Worm (Caenorhabditis elegans) whole organism, L1 larva: ENCODE data around the gene C32D5.10.
A peak's percentile ranks its signal among the peaks of the same experiment; 100 is the strongest.

Experiments
- C04F5.9 ChIP-seq: sonication (generic microtip); optimal IDR thresholded peaks from 2 replicates; lab custom pipeline; 2016; ENCODE audit warnings: missing genetic modification characterization, missing compliant biosample characterization
- C16A3.4 ChIP-seq: fragments of 150-350 bp; optimal IDR thresholded peaks from 2 replicates; lab custom pipeline; 2014; ENCODE audit warnings: missing biosample characterization, missing genetic modification characterization
- F16B12.6 ChIP-seq: fragments of 150-350 bp; optimal IDR thresholded peaks from 2 replicates; lab custom pipeline; 2014; ENCODE audit warnings: missing biosample characterization, missing genetic modification characterization
- aha-1 ChIP-seq: fragments of 150-350 bp; optimal IDR thresholded peaks from 2 replicates; lab custom pipeline; 2014; ENCODE audit warnings: missing biosample characterization, missing genetic modification characterization
- aly-2 ChIP-seq: fragments of 150-350 bp; optimal IDR thresholded peaks from 2 replicates; lab custom pipeline; 2014; ENCODE audit warnings: missing biosample characterization, missing genetic modification characterization
- ama-1 ChIP-seq: fragments of 150-350 bp; optimal IDR thresholded peaks from 2 replicates; lab custom pipeline; 2014
- ceh-63 ChIP-seq: fragments of 200-800 bp; sonication (Bioruptor generic); optimal IDR thresholded peaks from 2 replicates; lab custom pipeline; 2018; ENCODE audit warnings: mild to moderate bottlenecking, missing genetic modification characterization, missing compliant biosample characterization
- ceh-88 ChIP-seq: fragments of 200-800 bp; sonication (Bioruptor generic); IDR thresholded peaks from 2 replicates; pipeline ENCODE4 v1.3.6; 2022; ENCODE audit warnings: missing genetic modification characterization, missing compliant biosample characterization
- ceh-90 ChIP-seq: sonication (generic microtip); optimal IDR thresholded peaks from 2 replicates; lab custom pipeline; 2016; ENCODE audit warnings: missing genetic modification characterization, missing compliant biosample characterization
- egl-13 ChIP-seq: sonication (generic microtip); optimal IDR thresholded peaks from 2 replicates; lab custom pipeline; 2016; ENCODE audit warnings: missing genotype, missing genetic modification reagents, missing genetic modification characterization, missing compliant biosample characterization
- egl-27 ChIP-seq, 2 experiments: fragments of 150-350 bp in 1 of 2; sonication (generic microtip); optimal IDR thresholded peaks; 3 replicates each; lab custom pipeline; 2017 to 2018; ENCODE audit warnings: missing biosample characterization in 2 of 2, missing genetic modification characterization in 2 of 2, missing genetic modification reagents in 2 of 2
- elt-2 ChIP-seq: sonication (generic microtip); optimal IDR thresholded peaks from 2 replicates; lab custom pipeline; 2016; ENCODE audit warnings: missing genetic modification characterization, mild to moderate bottlenecking, inconsistent platforms, missing compliant biosample characterization, missing genetic modification reagents
- ets-5 ChIP-seq: fragments of 200-800 bp; sonication (Bioruptor generic); IDR thresholded peaks from 2 replicates; pipeline ENCODE4 v1.3.6; 2022; ENCODE audit warnings: missing genetic modification characterization, missing compliant biosample characterization
- fkh-10 ChIP-seq: sonication (generic microtip); optimal IDR thresholded peaks from 2 replicates; lab custom pipeline; 2017; ENCODE audit warnings: missing biosample characterization, missing genetic modification reagents, missing genetic modification characterization
- fkh-4 ChIP-seq: sonication (generic microtip); optimal IDR thresholded peaks from 2 replicates; lab custom pipeline; 2016; ENCODE audit warnings: missing compliant biosample characterization, missing genetic modification characterization, borderline replicate concordance
- fkh-8 ChIP-seq: sonication (generic microtip); optimal IDR thresholded peaks from 2 replicates; lab custom pipeline; 2016; ENCODE audit warnings: mild to moderate bottlenecking, missing genetic modification characterization, missing compliant biosample characterization
- grh-1 ChIP-seq: fragments of 200-800 bp; sonication (Bioruptor generic); IDR thresholded peaks from 2 replicates; pipeline ENCODE4 v1.3.6; 2022; ENCODE audit warnings: missing genetic modification reagents, missing genetic modification characterization, missing compliant biosample characterization
- hlh-4 ChIP-seq: sonication (generic microtip); optimal IDR thresholded peaks from 2 replicates; lab custom pipeline; 2016; ENCODE audit warnings: mild to moderate bottlenecking, missing genetic modification characterization, missing compliant biosample characterization
- hpl-2 ChIP-seq: fragments of 150-350 bp; optimal IDR thresholded peaks from 2 replicates; lab custom pipeline; 2014; ENCODE audit warnings: missing biosample characterization, missing genetic modification reagents, missing genetic modification characterization
- isw-1 ChIP-seq: fragments of 200-800 bp; sonication (Bioruptor generic); IDR thresholded peaks from 2 replicates; pipeline ENCODE4 v1.3.6; 2022; ENCODE audit warnings: missing genetic modification characterization, missing compliant biosample characterization
- lin-14 ChIP-seq: fragments of 200-800 bp; sonication (Bioruptor generic); optimal IDR thresholded peaks from 2 replicates; lab custom pipeline; 2018; ENCODE audit warnings: mild to moderate bottlenecking, missing genetic modification characterization, moderate library complexity, missing compliant biosample characterization
- lin-15B ChIP-seq: fragments of 150-350 bp; sonication (generic microtip); optimal IDR thresholded peaks from 3 replicates; lab custom pipeline; 2014; ENCODE audit warnings: missing biosample characterization, missing genetic modification characterization
- lin-35 ChIP-seq, 2 experiments: fragments of 150-350 bp; optimal IDR thresholded peaks; 2 replicates each; lab custom pipeline; 2014; ENCODE audit warnings: missing biosample characterization in 2 of 2, missing genetic modification characterization in 2 of 2, missing genetic modification reagents in 2 of 2
- lsy-2 ChIP-seq, 2 experiments: fragments of 150-350 bp; optimal IDR thresholded peaks; 2 replicates each; lab custom pipeline; 2014; ENCODE audit warnings: missing biosample characterization in 2 of 2, missing genetic modification characterization in 2 of 2
- mef-2 ChIP-seq: fragments of 150-350 bp; optimal IDR thresholded peaks from 2 replicates; lab custom pipeline; 2014; ENCODE audit warnings: missing biosample characterization, missing genetic modification characterization
- mep-1 ChIP-seq: fragments of 150-350 bp; optimal IDR thresholded peaks from 2 replicates; lab custom pipeline; 2014; ENCODE audit warnings: missing biosample characterization, missing genetic modification characterization
- nhr-19 ChIP-seq: fragments of 200-800 bp; sonication (Bioruptor generic); conservative IDR thresholded peaks from 2 replicates; pipeline ENCODE4 v1.3.6; 2022; ENCODE audit warnings: missing genetic modification characterization, missing compliant biosample characterization
- nhr-20 ChIP-seq: sonication (generic microtip); optimal IDR thresholded peaks from 2 replicates; lab custom pipeline; 2016; ENCODE audit warnings: mild to moderate bottlenecking, missing genetic modification characterization, missing compliant biosample characterization
- nhr-237 ChIP-seq: fragments of 150-350 bp; optimal IDR thresholded peaks from 2 replicates; lab custom pipeline; 2014; ENCODE audit warnings: missing biosample characterization, missing genetic modification characterization
- nhr-28 ChIP-seq: fragments of 150-350 bp; optimal IDR thresholded peaks from 2 replicates; lab custom pipeline; 2014; ENCODE audit warnings: missing biosample characterization, missing genetic modification characterization
- nhr-71 ChIP-seq: sonication (generic microtip); optimal IDR thresholded peaks from 2 replicates; lab custom pipeline; 2016; ENCODE audit warnings: mild to moderate bottlenecking, missing genetic modification characterization, moderate library complexity, missing compliant biosample characterization
- nhr-76 ChIP-seq: sonication (generic microtip); optimal IDR thresholded peaks from 2 replicates; lab custom pipeline; 2017; ENCODE audit warnings: missing biosample characterization, missing genetic modification characterization
- nhr-84 ChIP-seq: sonication (generic microtip); optimal IDR thresholded peaks from 2 replicates; lab custom pipeline; 2017; ENCODE audit warnings: missing biosample characterization, missing genetic modification characterization
- nhr-85 ChIP-seq: sonication (generic microtip); peaks from one replicate; lab custom pipeline; 2016; ENCODE audit warnings: missing genetic modification characterization, inconsistent platforms, missing compliant biosample characterization
- pag-3 ChIP-seq: sonication (generic microtip); optimal IDR thresholded peaks from 2 replicates; lab custom pipeline; 2017; ENCODE audit warnings: missing genetic modification characterization, mild to moderate bottlenecking, missing compliant biosample characterization, antibody characterized with exemption, borderline replicate concordance; ENCODE audit not compliant: insufficient read depth
- pax-3 ChIP-seq: fragments of 200-800 bp; sonication (Bioruptor generic); optimal IDR thresholded peaks from 2 replicates; lab custom pipeline; 2018; ENCODE audit warnings: mild to moderate bottlenecking, missing genetic modification characterization, moderate library complexity, missing compliant biosample characterization
- pqm-1 ChIP-seq: sonication (generic microtip); optimal IDR thresholded peaks from 3 replicates; lab custom pipeline; 2017; ENCODE audit warnings: missing biosample characterization, missing genetic modification characterization
- rnt-1 ChIP-seq: sonication (generic microtip); optimal IDR thresholded peaks from 2 replicates; lab custom pipeline; 2016; ENCODE audit warnings: mild to moderate bottlenecking, missing genetic modification characterization, moderate library complexity, missing compliant biosample characterization
- skn-1 ChIP-seq: fragments of 150-350 bp; optimal IDR thresholded peaks from 2 replicates; lab custom pipeline; 2014; ENCODE audit warnings: missing biosample characterization, missing genetic modification characterization
- snpc-4 ChIP-seq: fragments of 150-350 bp; optimal IDR thresholded peaks from 2 replicates; lab custom pipeline; 2014; ENCODE audit warnings: missing biosample characterization, missing genetic modification characterization
- snu-23 ChIP-seq: sonication (generic microtip); optimal IDR thresholded peaks from 2 replicates; lab custom pipeline; 2016; ENCODE audit warnings: missing genetic modification characterization, missing compliant biosample characterization
- sox-4 ChIP-seq: sonication (generic microtip); optimal IDR thresholded peaks from 2 replicates; lab custom pipeline; 2016; ENCODE audit warnings: missing genetic modification characterization, missing compliant biosample characterization
- tbx-2 ChIP-seq: sonication (generic microtip); optimal IDR thresholded peaks from 2 replicates; lab custom pipeline; 2016; ENCODE audit warnings: missing genetic modification characterization, missing compliant biosample characterization
- tlp-1 ChIP-seq: fragments of 150-350 bp; optimal IDR thresholded peaks from 2 replicates; lab custom pipeline; 2014; ENCODE audit warnings: missing biosample characterization, missing genetic modification characterization
- unc-30 ChIP-seq: sonication (generic microtip); optimal IDR thresholded peaks from 2 replicates; lab custom pipeline; 2017; ENCODE audit warnings: missing biosample characterization, missing genetic modification characterization
- unc-62 ChIP-seq: fragments of 150-350 bp; optimal IDR thresholded peaks from 2 replicates; lab custom pipeline; 2014; ENCODE audit warnings: missing biosample characterization, missing genetic modification reagents, missing genetic modification characterization
- vab-15 ChIP-seq: sonication (generic microtip); optimal IDR thresholded peaks from 2 replicates; lab custom pipeline; 2017; ENCODE audit warnings: missing genotype, mild to moderate bottlenecking, missing genetic modification characterization, missing compliant biosample characterization
- xbp-1 ChIP-seq: sonication (generic microtip); optimal IDR thresholded peaks from 2 replicates; lab custom pipeline; 2016; ENCODE audit warnings: missing genetic modification characterization, missing compliant biosample characterization
- ztf-11 ChIP-seq, 2 experiments: sonication (generic microtip); optimal IDR thresholded peaks; 2 replicates each; lab custom pipeline; 2016 to 2017; ENCODE audit warnings: missing genetic modification characterization in 2 of 2, missing biosample characterization in 1 of 2, missing compliant biosample characterization in 1 of 2

Gene C32D5.10

DNA sequence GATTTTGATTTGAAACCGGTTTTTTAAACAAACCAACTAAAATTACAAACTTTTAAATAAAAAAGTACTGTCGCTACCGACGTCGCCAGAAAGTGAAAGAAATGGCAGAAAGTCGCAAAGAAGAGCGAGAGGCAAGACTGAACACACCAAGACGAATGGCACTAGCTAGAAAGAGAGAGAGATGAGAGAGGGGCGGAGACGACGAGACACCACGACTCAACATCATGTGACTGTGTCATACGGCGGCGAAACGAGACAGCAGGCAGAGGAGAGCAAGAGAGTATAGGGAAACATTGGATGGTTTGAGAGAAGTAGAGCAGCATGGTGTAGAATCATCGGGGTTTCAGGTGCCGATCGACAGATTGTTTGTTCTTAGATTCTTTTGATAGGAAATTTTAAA, 3.4 kb downstream of the C32D5.10 start (continued):
- TF ChIP-seq elt-2 (tag; lab: Kevin White, UChicago) (peak; percentile 79), tlp-1 (tag; lab: Kevin White, UChicago) (no peak), ceh-63 (GFP tag; lab: Kevin White, UChicago) (no peak), xbp-1 (tag; lab: Kevin White, UChicago) (peak; percentile 90), pag-3 (tag; lab: Kevin White, UChicago) (no peak), F16B12.6 (tag; lab: Kevin White, UChicago) (no peak), ets-5 (no peak), aly-2 (tag; lab: Kevin White, UChicago) (no peak), fkh-8 (tag; lab: Kevin White, UChicago) (peak; percentile 88), pqm-1 (tag; lab: Kevin White, UChicago) (no peak), C04F5.9 (peak; percentile 2), pax-3 (tag; lab: Kevin White, UChicago) (peak; percentile 41), snpc-4 (peak; percentile 60), egl-13 (tag; lab: Kevin White, UChicago) (peak; percentile 46), vab-15 (tag; lab: Kevin White, UChicago) (no peak), tbx-2 (tag; lab: Kevin White, UChicago) (peak; percentile 94), nhr-76 (tag; lab: Kevin White, UChicago) (no peak), ceh-88 (no peak; the same call in 1 of the 2 replicates), nhr-28 (tag; lab: Kevin White, UChicago) (no peak), hlh-4 (tag; lab: Kevin White, UChicago) (no peak), lin-14 (GFP tag; lab: Kevin White, UChicago) (peak; percentile 96), nhr-237 (tag; lab: Kevin White, UChicago) (peak; percentile 86), fkh-4 (tag; lab: Kevin White, UChicago) (no peak), grh-1 (GFP tag; lab: Robert Waterston, UW) (peak; percentile 79), lin-35 (GFP tag; optimal IDR thresholded peaks at IDR 0.05; lab: Kevin White, UChicago) (peak; percentile 81 to 89), mef-2 (tag; lab: Kevin White, UChicago) (peak; percentile 77), aha-1 (tag; lab: Kevin White, UChicago) (peak; percentile 29), C16A3.4 (tag; lab: Kevin White, UChicago) (peak; percentile 83), skn-1 (tag; lab: Kevin White, UChicago) (peak; percentile 80), rnt-1 (tag; lab: Kevin White, UChicago) (peak; percentile 90), lsy-2 (tag; optimal IDR thresholded peaks at IDR 0.05; lab: Kevin White, UChicago) (peak; percentile 88 to 91), ztf-11 (tag; optimal IDR thresholded peaks at IDR 0.05; lab: Kevin White, UChicago) (peak in 1 of 2 experiments; percentile 79), ceh-90 (tag; lab: Kevin White, UChicago) (no peak), unc-62 (no peak), nhr-20 (peak; percentile 97), ama-1 (lab: Kevin White, UChicago) (peak; percentile 97), nhr-85 (tag; lab: Kevin White, UChicago) (peak; percentile 89), fkh-10 (GFP tag; lab: Kevin White, UChicago) (peak; percentile 35), snu-23 (GFP tag; lab: Kevin White, UChicago) (peak; percentile 98), unc-30 (tag; lab: Kevin White, UChicago) (no peak), nhr-84 (no peak), mep-1 (tag; lab: Kevin White, UChicago) (peak; percentile 95), hpl-2 (GFP tag; lab: Kevin White, UChicago) (peak; percentile 81), sox-4 (peak; percentile 69), nhr-71 (tag; lab: Kevin White, UChicago) (peak; percentile 97), isw-1 (GFP tag; lab: Robert Waterston, UW) (peak; percentile 67), egl-27 (tag; optimal IDR thresholded peaks at IDR 0.05; lab: Kevin White, UChicago) (peak; percentile 47 to 61), nhr-19 (GFP tag; lab: Robert Waterston, UW) (peak; percentile 87), lin-15B (tag; lab: Kevin White, UChicago) (peak; percentile 20)
